Fruit fly (Drosophila melanogaster) whole organism, embryonic: ENCODE results near the gene Dlc90F.

Source experiments
- CG10267 ChIP-seq: fragments of 200-800 bp; sonication (Bioruptor generic); optimal IDR thresholded peaks from 2 replicates; lab custom pipeline; 2018; ENCODE audit warnings: missing biosample characterization, mild to moderate bottlenecking, missing genetic modification characterization, moderate library complexity
- CG11723 ChIP-seq: fragments of 200-800 bp; sonication (Bioruptor generic); optimal IDR thresholded peaks from 2 replicates; lab custom pipeline; 2017; ENCODE audit warnings: missing biosample characterization, mild to moderate bottlenecking, missing genetic modification characterization
- CG12236 ChIP-seq: fragments of 200-800 bp; sonication (Bioruptor generic); optimal IDR thresholded peaks from 2 replicates; lab custom pipeline; 2016; ENCODE audit warnings: missing biosample characterization, missing genetic modification characterization
- CG12744 ChIP-seq: fragments of 200-800 bp; sonication (Bioruptor generic); optimal IDR thresholded peaks from 2 replicates; lab custom pipeline; 2016; ENCODE audit warnings: missing biosample characterization, missing genetic modification characterization
- CG13287 ChIP-seq: fragments of 200-800 bp; sonication (Bioruptor generic); IDR thresholded peaks from 2 replicates; pipeline ENCODE4 v1.3.6; 2022; ENCODE audit warnings: missing biosample characterization, missing genetic modification characterization; ENCODE audit not compliant: partially characterized antibody
- CG13296 ChIP-seq: fragments of 200-800 bp; sonication (Bioruptor generic); optimal IDR thresholded peaks from 3 replicates; lab custom pipeline; 2018; ENCODE audit warnings: missing biosample characterization, mild to moderate bottlenecking, missing genetic modification characterization
- CG15073 ChIP-seq: fragments of 200-800 bp; sonication (Bioruptor generic); optimal IDR thresholded peaks from 2 replicates; lab custom pipeline; 2016; ENCODE audit warnings: missing biosample characterization, missing genetic modification characterization
- CG1529 ChIP-seq: fragments of 200-800 bp; sonication (Bioruptor generic); optimal IDR thresholded peaks from 3 replicates; lab custom pipeline; 2018; ENCODE audit warnings: missing biosample characterization, missing genetic modification characterization
- CG17186 ChIP-seq: fragments of 200-800 bp; sonication (Bioruptor generic); optimal IDR thresholded peaks from 3 replicates; lab custom pipeline; 2017; ENCODE audit warnings: missing biosample characterization, missing genetic modification reagents, missing genetic modification characterization
- CG17328 ChIP-seq: fragments of 200-800 bp; sonication (Bioruptor generic); IDR thresholded peaks from 2 replicates; pipeline ENCODE4 v1.3.6; 2022; ENCODE audit warnings: missing biosample characterization, missing genetic modification characterization
- CG2116 ChIP-seq: fragments of 200-800 bp; sonication (Bioruptor generic); optimal IDR thresholded peaks from 3 replicates; lab custom pipeline; 2018; ENCODE audit warnings: missing biosample characterization, mild to moderate bottlenecking, missing genetic modification characterization
- CG2129 ChIP-seq: fragments of 200-800 bp; sonication (Bioruptor generic); IDR thresholded peaks from 2 replicates; pipeline ENCODE4 v1.3.6; 2022; ENCODE audit warnings: missing biosample characterization, missing genetic modification characterization; ENCODE audit not compliant: partially characterized antibody
- CG2199 ChIP-seq: fragments of 200-800 bp; sonication (Bioruptor generic); IDR thresholded peaks from 3 replicates; pipeline ENCODE4 v1.3.6; 2022; ENCODE audit warnings: missing biosample characterization, missing genetic modification characterization
- CG32772 ChIP-seq: fragments of 200-800 bp; sonication (Bioruptor generic); IDR thresholded peaks from 2 replicates; pipeline ENCODE4 v1.3.6; 2022; ENCODE audit warnings: missing biosample characterization, missing genetic modification characterization
- CG6272 ChIP-seq: fragments of 200-800 bp; sonication (Bioruptor generic); IDR thresholded peaks from 2 replicates; pipeline ENCODE4 v1.3.6; 2022; ENCODE audit warnings: missing biosample characterization, missing genetic modification characterization
- CG6791 ChIP-seq: fragments of 200-800 bp; sonication (Bioruptor generic); IDR thresholded peaks from 3 replicates; pipeline ENCODE4 v1.3.6; 2022; ENCODE audit warnings: missing biosample characterization, missing genetic modification characterization; ENCODE audit not compliant: partially characterized antibody
- CG9215 ChIP-seq: fragments of 200-800 bp; sonication (Bioruptor generic); IDR thresholded peaks from 2 replicates; pipeline ENCODE4 v1.3.6; 2022; ENCODE audit warnings: missing biosample characterization, missing genetic modification characterization
- CTCF ChIP-seq: fragments of 200-800 bp; sonication (Bioruptor generic); optimal IDR thresholded peaks from 2 replicates; lab custom pipeline; 2017; ENCODE audit warnings: missing biosample characterization, mild to moderate bottlenecking, missing genetic modification characterization, moderate library complexity
- Dad ChIP-seq: fragments of 200-800 bp; sonication (Bioruptor generic); optimal IDR thresholded peaks from 3 replicates; lab custom pipeline; 2016; ENCODE audit warnings: missing biosample characterization, missing genetic modification characterization
- Dref ChIP-seq: fragments of 200-800 bp; sonication (Bioruptor generic); IDR thresholded peaks from 2 replicates; pipeline ENCODE4 v1.3.6; 2022; ENCODE audit warnings: missing biosample characterization, missing genetic modification characterization
- Eip74EF ChIP-seq, 2 experiments: fragments of 200-800 bp in 1 of 2; fragments of >200 bp in 1 of 2; sonication (Bioruptor generic) in 1 of 2; optimal IDR thresholded peaks; 2 replicates each; lab custom pipeline; 2017 to 2019; ENCODE audit warnings: missing biosample characterization in 2 of 2, missing genetic modification characterization in 2 of 2, mild to moderate bottlenecking in 1 of 2, moderate library complexity in 1 of 2
- Fer1 ChIP-seq: fragments of 200-800 bp; sonication (Bioruptor generic); optimal IDR thresholded peaks from 2 replicates; lab custom pipeline; 2017; ENCODE audit warnings: missing biosample characterization, mild to moderate bottlenecking, missing genetic modification characterization
- Fer2 ChIP-seq: fragments of 200-800 bp; sonication (Bioruptor generic); optimal IDR thresholded peaks from 2 replicates; lab custom pipeline; 2018; ENCODE audit warnings: missing biosample characterization, mild to moderate bottlenecking, missing genetic modification characterization, moderate library complexity
- Gug ChIP-seq: fragments of 200-800 bp; sonication (Bioruptor generic); IDR thresholded peaks from 4 replicates; pipeline ENCODE4 v1.3.6; 2022; ENCODE audit warnings: missing biosample characterization, missing genetic modification characterization
- Hr51 ChIP-seq, 2 experiments: fragments of 200-800 bp; sonication (Bioruptor generic); optimal IDR thresholded peaks; 2 replicates in 1 of 2; 3 replicates in 1 of 2; lab custom pipeline; 2016 to 2018; ENCODE audit warnings: missing biosample characterization in 2 of 2, missing genetic modification characterization in 2 of 2, mild to moderate bottlenecking in 1 of 2, moderate library complexity in 1 of 2
- Hr78 ChIP-seq, 2 experiments: fragments of 200-800 bp in 1 of 2; fragments of >200 bp in 1 of 2; sonication (Bioruptor generic) in 1 of 2; optimal IDR thresholded peaks; 2 replicates each; lab custom pipeline; 2017 to 2019; ENCODE audit warnings: missing biosample characterization in 2 of 2, missing genetic modification characterization in 2 of 2, mild to moderate bottlenecking in 1 of 2, moderate library complexity in 1 of 2
- Meics ChIP-seq: fragments of 200-800 bp; sonication (Bioruptor generic); optimal IDR thresholded peaks from 2 replicates; lab custom pipeline; 2017; ENCODE audit warnings: missing biosample characterization, mild to moderate bottlenecking, missing genetic modification characterization
- Nf-YB ChIP-seq: fragments of 200-800 bp; sonication (Bioruptor generic); optimal IDR thresholded peaks from 3 replicates; lab custom pipeline; 2019; ENCODE audit warnings: missing biosample characterization, mild to moderate bottlenecking, missing genetic modification characterization, moderate library complexity
- PHDP ChIP-seq: fragments of 200-800 bp; sonication (Bioruptor generic); optimal IDR thresholded peaks from 3 replicates; lab custom pipeline; 2018; ENCODE audit warnings: missing biosample characterization, mild to moderate bottlenecking, missing genetic modification characterization, moderate library complexity
- Pdp1 ChIP-seq, 2 experiments: fragments of 200-800 bp; sonication (Bioruptor generic); optimal IDR thresholded peaks; 3 replicates each; lab custom pipeline; 2016; ENCODE audit warnings: missing biosample characterization in 2 of 2, missing genetic modification characterization in 2 of 2, mild to moderate bottlenecking in 1 of 2, moderate library complexity in 1 of 2
- Scr ChIP-seq: fragments of 200-800 bp; sonication (Bioruptor generic); IDR thresholded peaks from 2 replicates; pipeline ENCODE4 v1.3.6; 2022; ENCODE audit warnings: missing biosample characterization, missing genetic modification characterization; ENCODE audit not compliant: partially characterized antibody
- Sry-β ChIP-seq: fragments of 200-800 bp; sonication (Bioruptor generic); optimal IDR thresholded peaks from 2 replicates; lab custom pipeline; 2018; ENCODE audit warnings: missing biosample characterization, mild to moderate bottlenecking, missing genetic modification characterization, moderate library complexity
- Tbp ChIP-seq: fragments of >200 bp; optimal IDR thresholded peaks from 2 replicates; lab custom pipeline; 2018; ENCODE audit warnings: missing biosample characterization, missing genetic modification characterization
- Xbp1 ChIP-seq: fragments of 200-800 bp; sonication (Bioruptor generic); optimal IDR thresholded peaks from 3 replicates; lab custom pipeline; 2016; ENCODE audit warnings: missing biosample characterization, mild to moderate bottlenecking, missing genetic modification characterization
- abd-A ChIP-seq: fragments of 200-800 bp; sonication (Bioruptor generic); optimal IDR thresholded peaks from 3 replicates; lab custom pipeline; 2019; ENCODE audit warnings: missing biosample characterization, mild to moderate bottlenecking, missing genetic modification characterization, moderate library complexity
- ac ChIP-seq: fragments of 200-800 bp; sonication (Bioruptor generic); optimal IDR thresholded peaks from 3 replicates; lab custom pipeline; 2017; ENCODE audit warnings: missing biosample characterization, mild to moderate bottlenecking, missing genetic modification characterization
- ato ChIP-seq: fragments of 200-800 bp; sonication (Bioruptor generic); IDR thresholded peaks from 2 replicates; pipeline ENCODE4 v1.3.6; 2022; ENCODE audit warnings: missing biosample characterization, missing genetic modification characterization; ENCODE audit not compliant: partially characterized antibody
- bcd ChIP-seq: fragments of 200-800 bp; sonication (Bioruptor generic); optimal IDR thresholded peaks from 2 replicates; lab custom pipeline; 2017; ENCODE audit warnings: missing biosample characterization, mild to moderate bottlenecking, missing genetic modification characterization
- bsh ChIP-seq, 2 experiments: fragments of 200-800 bp; sonication (Bioruptor generic); optimal IDR thresholded peaks; 2 replicates each; lab custom pipeline; 2017 to 2018; ENCODE audit warnings: mild to moderate bottlenecking in 2 of 2, missing biosample characterization in 2 of 2, missing genetic modification characterization in 2 of 2, moderate library complexity in 1 of 2
- cas ChIP-seq: fragments of 200-800 bp; sonication (Bioruptor generic); IDR thresholded peaks from 2 replicates; pipeline ENCODE4 v1.3.6; 2022; ENCODE audit warnings: missing biosample characterization, missing genetic modification characterization
- dmrt99B ChIP-seq: fragments of 200-800 bp; sonication (Bioruptor generic); optimal IDR thresholded peaks from 2 replicates; lab custom pipeline; 2018; ENCODE audit warnings: missing biosample characterization, mild to moderate bottlenecking, missing genetic modification characterization, moderate library complexity
- ftz-f1 ChIP-seq: fragments of 200-800 bp; sonication (Bioruptor generic); optimal IDR thresholded peaks from 2 replicates; lab custom pipeline; 2016; ENCODE audit warnings: missing biosample characterization, missing genetic modification characterization
- gsb ChIP-seq: fragments of 200-800 bp; sonication (Bioruptor generic); IDR thresholded peaks from 2 replicates; pipeline ENCODE4 v1.3.6; 2022; ENCODE audit warnings: missing biosample characterization, missing genetic modification characterization
- kay ChIP-seq: fragments of 200-800 bp; sonication (Bioruptor generic); optimal IDR thresholded peaks from 2 replicates; lab custom pipeline; 2016; ENCODE audit warnings: missing biosample characterization, missing genetic modification characterization
- lola ChIP-seq, 3 experiments: fragments of >200 bp in 2 of 3; fragments of 200-800 bp in 1 of 3; sonication (Bioruptor generic) in 1 of 3; optimal IDR thresholded peaks; 2 replicates each; lab custom pipeline; 2017 to 2019; ENCODE audit warnings: missing biosample characterization in 3 of 3, missing genetic modification characterization in 3 of 3, mild to moderate bottlenecking in 1 of 3, moderate library complexity in 1 of 3
- mld ChIP-seq: fragments of 200-800 bp; sonication (Bioruptor generic); IDR thresholded peaks from 3 replicates; pipeline ENCODE4 v1.3.6; 2022; ENCODE audit warnings: missing biosample characterization, missing genetic modification characterization; ENCODE audit not compliant: partially characterized antibody
- salm ChIP-seq: fragments of 200-800 bp; sonication (Bioruptor generic); optimal IDR thresholded peaks from 2 replicates; lab custom pipeline; 2018; ENCODE audit warnings: missing biosample characterization, mild to moderate bottlenecking, missing genetic modification characterization
- sug ChIP-seq: fragments of 200-800 bp; optimal IDR thresholded peaks from 2 replicates; lab custom pipeline; 2019; ENCODE audit warnings: missing biosample characterization, mild to moderate bottlenecking, missing genetic modification characterization, moderate library complexity
- yki ChIP-seq: fragments of >200 bp; optimal IDR thresholded peaks from 3 replicates; lab custom pipeline; 2018

Dlc90F gene

dm6 chr3R:18298900-18299321, at the start of gene Dlc90F (continued):
- no peak for TF ChIP-seq ac (GFP tag; lab: Kevin White, UChicago)
- TF ChIP-seq CG6272 (GFP tag; lab: Robert Waterston, UW), result peak; percentile 72
- TF ChIP-seq CG2116 (GFP tag; lab: Kevin White, UChicago), result peak; percentile 82
- no peak for TF ChIP-seq CG13296 (GFP tag; lab: Kevin White, UChicago)
- TF ChIP-seq CG9215 (GFP tag; lab: Robert Waterston, UW), result peak; percentile 82
- no peak for TF ChIP-seq CTCF (GFP tag; lab: Kevin White, UChicago)
- peak; percentile 59 for TF ChIP-seq Nf-YB (GFP tag; lab: Kevin White, UChicago)
- TF ChIP-seq CG17328, result peak; percentile 72
- no peak for TF ChIP-seq yki (lab: Kevin White, UChicago)
- peak; percentile 64 for TF ChIP-seq Dref (GFP tag; lab: Robert Waterston, UW)
- peak in 1 of 2 experiments; percentile 84 for TF ChIP-seq Hr51 (GFP tag; optimal IDR thresholded peaks at IDR 0.05; lab: Kevin White, UChicago)
- TF ChIP-seq bsh (GFP tag; optimal IDR thresholded peaks at IDR 0.05; lab: Kevin White, UChicago), result peak in 1 of 2 experiments; percentile 72
- TF ChIP-seq CG13287, result peak; percentile 55
- no peak for TF ChIP-seq Fer1 (GFP tag; lab: Kevin White, UChicago)
- peak; percentile 76; the same call in 3 of the 4 replicates for TF ChIP-seq Gug (GFP tag; lab: Robert Waterston, UW)
- TF ChIP-seq ftz-f1, result no peak
- peak; percentile 19 for TF ChIP-seq CG12236 (GFP tag; lab: Kevin White, UChicago)
- peak; percentile 67 for TF ChIP-seq Tbp (GFP tag; lab: Kevin White, UChicago)
- peak; percentile 71 for TF ChIP-seq dmrt99B (tag; lab: Kevin White, UChicago)
- peak; percentile 68 for TF ChIP-seq PHDP (tag; lab: Kevin White, UChicago)
- TF ChIP-seq Scr (GFP tag; lab: Robert Waterston, UW), result peak; percentile 69
- peak; percentile 64 for TF ChIP-seq CG12744 (GFP tag; lab: Kevin White, UChicago)
- TF ChIP-seq Dad, result peak; percentile 53
- 0 out of 3 replicates have a peak, but pooled peaks have one; percentile 51 for TF ChIP-seq CG2199
- TF ChIP-seq kay, result peak; percentile 88
- peak; percentile 40 for TF ChIP-seq CG1529 (GFP tag; lab: Kevin White, UChicago)
- peak; percentile 34 for TF ChIP-seq Fer2 (tag; lab: Kevin White, UChicago)
- peak; percentile 26 for TF ChIP-seq salm (tag; lab: Kevin White, UChicago)
- peak; percentile 49 for TF ChIP-seq abd-A
- TF ChIP-seq cas (GFP tag; lab: Robert Waterston, UW), result no peak
- no peak for TF ChIP-seq Hr78 (GFP tag; optimal IDR thresholded peaks at IDR 0.05; lab: Kevin White, UChicago)
- TF ChIP-seq Pdp1 (GFP tag; optimal IDR thresholded peaks at IDR 0.05; lab: Kevin White, UChicago), result peak; percentile 78 to 81
- TF ChIP-seq CG17186, result peak; percentile 57
- no peak for TF ChIP-seq mld (GFP tag; lab: Robert Waterston, UW)
- peak in 1 of 3 experiments; percentile 74 for TF ChIP-seq lola (GFP tag; optimal IDR thresholded peaks at IDR 0.05; lab: Kevin White, UChicago)
- TF ChIP-seq sug (tag; lab: Kevin White, UChicago), result peak; percentile 76
- TF ChIP-seq Meics (GFP tag; lab: Kevin White, UChicago), result peak; percentile 47
- TF ChIP-seq Sry-β (GFP tag; lab: Kevin White, UChicago), result no peak
- no peak for TF ChIP-seq ato (GFP tag; lab: Robert Waterston, UW)
- peak; percentile 82 for TF ChIP-seq Xbp1 (GFP tag; lab: Kevin White, UChicago)
- peak; percentile 95 for TF ChIP-seq CG10267 (tag; lab: Kevin White, UChicago)
- TF ChIP-seq CG2129 (GFP tag; lab: Robert Waterston, UW), result no peak
- TF ChIP-seq CG32772, result peak; percentile 70
- TF ChIP-seq Eip74EF (GFP tag; optimal IDR thresholded peaks at IDR 0.05; lab: Kevin White, UChicago), result peak in 1 of 2 experiments; percentile 68
- no peak for TF ChIP-seq CG15073 (GFP tag; lab: Kevin White, UChicago)
- TF ChIP-seq gsb (GFP tag; lab: Robert Waterston, UW), result no peak
- no peak for TF ChIP-seq CG6791 (GFP tag; lab: Robert Waterston, UW)
- TF ChIP-seq bcd (GFP tag; lab: Kevin White, UChicago), result peak; percentile 75
- TF ChIP-seq CG11723 (GFP tag; lab: Kevin White, UChicago), result peak; percentile 31
